Worm (Caenorhabditis elegans) whole organism, early embryonic: ENCODE results near the gene jamp-1.
A peak's percentile ranks its signal among the peaks of the same experiment; 100 is the strongest.

Experiments used
- B0310.2 ChIP-seq: sonication (generic microtip); optimal IDR thresholded peaks from 2 replicates; lab custom pipeline; 2016; ENCODE audit warnings: mild to moderate bottlenecking, missing genetic modification characterization, missing compliant biosample characterization
- F13C5.2 ChIP-seq: sonication (generic microtip); optimal IDR thresholded peaks from 2 replicates; lab custom pipeline; 2017; ENCODE audit warnings: mild to moderate bottlenecking, missing genetic modification characterization, inconsistent platforms, missing compliant biosample characterization
- aly-1 ChIP-seq: sonication (generic microtip); optimal IDR thresholded peaks from 2 replicates; lab custom pipeline; 2016; ENCODE audit warnings: missing genetic modification characterization, missing compliant biosample characterization
- ama-1 ChIP-seq: fragments of 150-350 bp; optimal IDR thresholded peaks from 2 replicates; lab custom pipeline; 2014
- ceh-13 ChIP-seq: fragments of 200-800 bp; sonication (Bioruptor generic); optimal IDR thresholded peaks from 2 replicates; lab custom pipeline; 2018; ENCODE audit warnings: mild to moderate bottlenecking, missing genetic modification characterization, missing compliant biosample characterization
- ceh-36 ChIP-seq: sonication (generic microtip); optimal IDR thresholded peaks from 2 replicates; lab custom pipeline; 2016; ENCODE audit warnings: missing genetic modification characterization, inconsistent platforms, missing compliant biosample characterization
- ets-7 ChIP-seq: sonication (generic microtip); optimal IDR thresholded peaks from 2 replicates; lab custom pipeline; 2016; ENCODE audit warnings: missing genotype, missing genetic modification characterization, missing compliant biosample characterization
- flt-1 ChIP-seq: fragments of 200-800 bp; sonication (Bioruptor generic); IDR thresholded peaks from 2 replicates; pipeline ENCODE4 v1.3.6; 2022; ENCODE audit warnings: missing genetic modification characterization, missing compliant biosample characterization
- hmbx-1 ChIP-seq: sonication (generic microtip); optimal IDR thresholded peaks from 2 replicates; lab custom pipeline; 2016; ENCODE audit warnings: mild to moderate bottlenecking, missing genetic modification characterization, missing compliant biosample characterization
- hmg-4 ChIP-seq: fragments of 200-800 bp; sonication (Bioruptor generic); optimal IDR thresholded peaks from 2 replicates; lab custom pipeline; 2018; ENCODE audit warnings: mild to moderate bottlenecking, missing genetic modification characterization, missing compliant biosample characterization
- hnd-1 ChIP-seq: sonication (generic microtip); optimal IDR thresholded peaks from 2 replicates; lab custom pipeline; 2016; ENCODE audit warnings: missing genetic modification characterization, missing compliant biosample characterization
- pes-1 ChIP-seq: fragments of 200-800 bp; sonication (Bioruptor generic); IDR thresholded peaks from 2 replicates; pipeline ENCODE4 v1.3.6; 2022; ENCODE audit warnings: missing genetic modification reagents, missing genetic modification characterization, missing compliant biosample characterization
- scrt-1 ChIP-seq: fragments of 200-800 bp; sonication (Bioruptor generic); IDR thresholded peaks from 2 replicates; pipeline ENCODE4 v1.3.6; 2022; ENCODE audit warnings: missing genetic modification characterization, missing compliant biosample characterization
- sea-1 ChIP-seq: fragments of 200-800 bp; sonication (Bioruptor generic); conservative IDR thresholded peaks from 2 replicates; pipeline ENCODE4 v1.3.6; 2022; ENCODE audit warnings: missing genetic modification characterization, missing compliant biosample characterization
- tbx-11 ChIP-seq: fragments of 200-800 bp; sonication (Bioruptor generic); IDR thresholded peaks from 2 replicates; pipeline ENCODE4 v1.3.6; 2022; ENCODE audit warnings: missing genetic modification characterization, missing compliant biosample characterization
- tbx-37 ChIP-seq: fragments of 200-800 bp; sonication (Bioruptor generic); conservative IDR thresholded peaks from 2 replicates; pipeline ENCODE4 v1.3.6; 2022; ENCODE audit warnings: missing genetic modification reagents, missing genetic modification characterization, missing compliant biosample characterization
- tra-4 ChIP-seq: sonication (generic microtip); optimal IDR thresholded peaks from 2 replicates; lab custom pipeline; 2017; ENCODE audit warnings: missing genetic modification characterization, missing compliant biosample characterization

Gene jamp-1

DNA sequence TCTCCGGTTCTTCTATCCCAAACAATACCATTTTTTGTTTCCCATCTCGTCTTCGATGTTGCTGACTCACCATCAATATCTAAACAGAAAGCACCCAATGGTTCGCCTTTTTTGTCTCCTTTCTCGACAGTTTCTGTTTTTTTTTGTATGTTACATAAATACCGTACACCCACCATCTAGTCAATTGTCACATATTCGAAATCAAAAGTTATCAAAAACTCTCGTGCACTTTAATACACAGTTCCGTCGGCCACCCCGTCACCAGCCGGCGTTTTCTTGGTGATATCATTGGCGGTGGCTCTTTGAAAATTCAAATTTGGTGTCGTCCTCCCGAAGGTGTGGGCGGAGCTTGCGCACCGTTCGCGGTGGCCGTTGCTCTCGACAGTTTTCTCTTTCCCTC lies 43.1 kb downstream of the jamp-1 start:
- TF ChIP-seq tbx-11 (GFP tag; lab: Robert Waterston, UW) (no peak), scrt-1 (GFP tag; lab: Robert Waterston, UW) (no peak), tra-4 (tag; lab: Kevin White, UChicago) (no peak), ets-7 (tag; lab: Kevin White, UChicago) (no peak), B0310.2 (tag; lab: Kevin White, UChicago) (no peak), aly-1 (tag; lab: Kevin White, UChicago) (no peak), hnd-1 (tag; lab: Kevin White, UChicago) (no peak), ceh-13 (GFP tag; lab: Kevin White, UChicago) (no peak), hmg-4 (GFP tag; lab: Kevin White, UChicago) (no peak), F13C5.2 (tag; lab: Kevin White, UChicago) (no peak), tbx-37 (GFP tag; lab: Robert Waterston, UW) (no peak), hmbx-1 (tag; lab: Kevin White, UChicago) (no peak), ama-1 (lab: Kevin White, UChicago) (no peak), ceh-36 (tag; lab: Kevin White, UChicago) (no peak), flt-1 (GFP tag; lab: Robert Waterston, UW) (no peak), sea-1 (GFP tag; lab: Robert Waterston, UW) (no peak), pes-1 (GFP tag; lab: Robert Waterston, UW) (no peak)

DNA sequence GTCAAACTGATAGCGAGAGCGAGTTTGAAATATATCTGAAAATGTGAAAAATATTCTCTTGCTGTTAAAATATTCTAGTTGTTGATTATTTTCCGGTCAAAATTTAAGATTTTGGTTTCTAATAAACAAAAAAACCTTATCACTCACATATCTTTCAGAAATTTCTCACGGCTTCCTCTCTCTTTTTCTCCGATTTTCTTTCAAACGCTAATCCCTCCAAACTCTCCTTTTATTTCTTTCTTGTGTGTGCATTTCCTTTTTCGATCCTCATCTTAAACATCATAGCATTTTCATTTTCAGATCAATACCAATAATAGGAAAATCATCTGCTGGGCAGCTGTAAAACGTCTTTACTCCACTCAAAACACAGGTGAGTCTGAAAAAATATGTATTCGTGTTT lies 47.8 kb downstream of the jamp-1 start, which contains the start of gene fos-1:
Gene fos-1, plus strand, starts transcription at position 301 of the 400 bp plus-strand sequence.
- no peak for TF ChIP-seq flt-1 (GFP tag; lab: Robert Waterston, UW)

DNA sequence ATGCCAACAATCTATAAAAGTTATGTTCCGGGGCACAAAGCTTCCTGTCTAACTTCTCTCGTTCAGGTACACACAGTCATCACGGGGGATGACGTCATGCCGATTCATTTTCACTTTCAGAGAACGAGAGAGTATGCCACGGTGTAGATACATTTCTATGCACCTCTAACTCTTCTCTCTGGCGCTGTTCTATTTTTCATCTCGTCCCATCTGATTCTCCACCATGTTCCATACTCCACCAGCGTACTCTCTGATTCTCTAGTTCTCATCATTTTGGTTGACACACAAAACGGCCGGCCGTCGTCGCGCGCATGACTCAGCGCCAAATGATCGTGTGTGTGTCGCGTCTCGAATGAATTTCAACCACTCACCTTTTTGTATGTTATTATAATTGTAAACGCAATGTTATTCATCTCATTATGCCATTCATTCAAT lies 50.7 kb downstream of the jamp-1 start:
- TF ChIP-seq hnd-1 (tag; lab: Kevin White, UChicago) (no peak), ceh-13 (GFP tag; lab: Kevin White, UChicago) (no peak), tbx-11 (GFP tag; lab: Robert Waterston, UW) (no peak), hmg-4 (GFP tag; lab: Kevin White, UChicago) (peak; percentile 13), tbx-37 (GFP tag; lab: Robert Waterston, UW) (no peak), pes-1 (GFP tag; lab: Robert Waterston, UW) (no peak), B0310.2 (tag; lab: Kevin White, UChicago) (no peak), tra-4 (tag; lab: Kevin White, UChicago) (no peak), F13C5.2 (tag; lab: Kevin White, UChicago) (peak; percentile 24), ets-7 (tag; lab: Kevin White, UChicago) (no peak), ceh-36 (tag; lab: Kevin White, UChicago) (no peak)
